Worm (Caenorhabditis elegans) whole organism, L4/young adult: ENCODE data around the gene F07C6.6.

Experiments used
- W03F9.2 ChIP-seq: fragments of 150-350 bp; optimal IDR thresholded peaks from 2 replicates; lab custom pipeline; 2014; ENCODE audit warnings: missing biosample characterization, missing genetic modification characterization
- dao-5 ChIP-seq: sonication (generic microtip); optimal IDR thresholded peaks from 2 replicates; lab custom pipeline; 2016; ENCODE audit warnings: missing genotype, missing genetic modification characterization, moderate library complexity, missing compliant biosample characterization
- him-1 ChIP-seq: sonication (generic microtip); optimal IDR thresholded peaks from 2 replicates; lab custom pipeline; 2016; ENCODE audit warnings: missing genotype, missing genetic modification reagents, missing genetic modification characterization, missing compliant biosample characterization

DNA sequence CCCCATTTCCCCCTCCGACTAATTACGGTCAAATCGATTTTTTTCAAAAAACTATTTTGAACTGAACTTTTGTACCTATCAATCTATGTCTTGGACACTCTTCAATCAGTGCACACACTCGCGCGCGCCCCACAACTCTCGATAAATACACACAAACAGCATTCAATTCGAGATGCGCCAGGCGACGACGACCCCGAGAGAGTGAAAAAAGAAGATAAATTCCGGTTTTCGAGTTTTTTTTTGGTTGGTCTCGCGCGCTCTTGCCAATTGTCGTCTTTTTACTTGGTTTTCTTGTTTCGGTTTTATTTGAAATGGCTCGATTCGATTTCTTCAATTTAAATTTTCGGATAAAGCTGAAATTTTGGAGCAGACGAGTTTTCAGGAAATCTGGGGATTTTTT is 47.8 kb downstream of the F07C6.6 start:
- TF ChIP-seq dao-5 (tag; lab: Kevin White, UChicago) (no peak), him-1 (tag; lab: Kevin White, UChicago) (no peak), W03F9.2 (tag; lab: Kevin White, UChicago) (no peak)
